Fruit fly (Drosophila melanogaster) whole organism, embryonic: Measurements from ENCODE around the gene CG15390.

Source experiments
- CG10462 ChIP-seq: fragments of 200-800 bp; sonication (Bioruptor generic); optimal IDR thresholded peaks from 2 replicates; lab custom pipeline; 2016; ENCODE audit warnings: missing biosample characterization, missing genetic modification characterization
- CG11093 ChIP-seq: fragments of 200-800 bp; sonication (Bioruptor generic); IDR thresholded peaks from 3 replicates; pipeline ENCODE4 v1.3.6; 2022; ENCODE audit warnings: missing biosample characterization, missing genetic modification characterization
- CG12299 ChIP-seq: fragments of 200-800 bp; sonication (Bioruptor generic); optimal IDR thresholded peaks from 2 replicates; lab custom pipeline; 2018; ENCODE audit warnings: missing biosample characterization, mild to moderate bottlenecking, missing genetic modification characterization
- CG15601 ChIP-seq: fragments of 200-800 bp; sonication (Bioruptor generic); optimal IDR thresholded peaks from 3 replicates; lab custom pipeline; 2019; ENCODE audit warnings: missing biosample characterization, mild to moderate bottlenecking, missing genetic modification characterization, moderate library complexity
- CG16815 ChIP-seq: fragments of 200-800 bp; sonication (Bioruptor generic); optimal IDR thresholded peaks from 3 replicates; lab custom pipeline; 2017; ENCODE audit warnings: missing biosample characterization, mild to moderate bottlenecking, missing genetic modification characterization
- CG17361 ChIP-seq: fragments of 200-800 bp; sonication (Bioruptor generic); IDR thresholded peaks from 3 replicates; pipeline ENCODE4 v1.3.6; 2022; ENCODE audit warnings: missing biosample characterization, missing genetic modification characterization
- CG3281 ChIP-seq: fragments of 200-800 bp; sonication (Bioruptor generic); optimal IDR thresholded peaks from 3 replicates; lab custom pipeline; 2017; ENCODE audit warnings: missing biosample characterization, mild to moderate bottlenecking, missing genetic modification characterization
- CG33213 ChIP-seq: fragments of 200-800 bp; sonication (Bioruptor generic); optimal IDR thresholded peaks from 3 replicates; lab custom pipeline; 2016; ENCODE audit warnings: missing biosample characterization, missing genetic modification characterization
- CG3995 ChIP-seq: fragments of 200-800 bp; sonication (Bioruptor generic); optimal IDR thresholded peaks from 3 replicates; lab custom pipeline; 2016; ENCODE audit warnings: missing biosample characterization, missing genetic modification characterization
- CG43689 ChIP-seq: fragments of 200-800 bp; sonication (Bioruptor generic); IDR thresholded peaks from 2 replicates; pipeline ENCODE4 v1.3.6; 2022; ENCODE audit warnings: missing biosample characterization, missing genetic modification characterization
- CG4617 ChIP-seq: fragments of 200-800 bp; sonication (Bioruptor generic); optimal IDR thresholded peaks from 3 replicates; lab custom pipeline; 2016; ENCODE audit warnings: missing biosample characterization, missing genetic modification characterization, borderline replicate concordance
- CG6689 ChIP-seq: fragments of 200-800 bp; sonication (Bioruptor generic); IDR thresholded peaks from 2 replicates; pipeline ENCODE4 v1.3.6; 2022; ENCODE audit warnings: missing biosample characterization, missing genetic modification characterization
- CG8089 ChIP-seq: fragments of 200-800 bp; sonication (Bioruptor generic); optimal IDR thresholded peaks from 3 replicates; lab custom pipeline; 2016; ENCODE audit warnings: missing biosample characterization, missing genetic modification characterization
- CG8924 ChIP-seq: fragments of 200-800 bp; optimal IDR thresholded peaks from 3 replicates; lab custom pipeline; 2019; ENCODE audit warnings: missing biosample characterization, mild to moderate bottlenecking, missing genetic modification characterization, moderate library complexity
- CkIIα-i1 ChIP-seq: fragments of 200-800 bp; sonication (Bioruptor generic); IDR thresholded peaks from 2 replicates; pipeline ENCODE4 v1.3.6; 2022; ENCODE audit warnings: missing biosample characterization, missing genetic modification characterization
- CoRest ChIP-seq: fragments of 200-800 bp; sonication (Bioruptor generic); optimal IDR thresholded peaks from 3 replicates; lab custom pipeline; 2018; ENCODE audit warnings: missing biosample characterization, mild to moderate bottlenecking, missing genetic modification characterization, moderate library complexity
- Dip3 ChIP-seq: fragments of 200-800 bp; sonication (Bioruptor generic); optimal IDR thresholded peaks from 3 replicates; lab custom pipeline; 2016; ENCODE audit warnings: missing biosample characterization, missing genetic modification characterization
- H2.0 ChIP-seq: fragments of 200-800 bp; sonication (Bioruptor generic); IDR thresholded peaks from 2 replicates; pipeline ENCODE4 v1.3.6; 2022; ENCODE audit warnings: missing biosample characterization, missing genetic modification characterization
- HHEX ChIP-seq: fragments of 200-800 bp; sonication (Bioruptor generic); optimal IDR thresholded peaks from 3 replicates; lab custom pipeline; 2017; ENCODE audit warnings: missing biosample characterization, mild to moderate bottlenecking, missing genetic modification characterization, missing genetic modification reagents
- HmgD ChIP-seq: fragments of 200-800 bp; sonication (Bioruptor generic); optimal IDR thresholded peaks from 3 replicates; lab custom pipeline; 2016; ENCODE audit warnings: missing biosample characterization, missing genetic modification characterization
- MESR4 ChIP-seq: fragments of 200-800 bp; sonication (Bioruptor generic); optimal IDR thresholded peaks from 2 replicates; lab custom pipeline; 2018; ENCODE audit warnings: missing biosample characterization, mild to moderate bottlenecking, missing genetic modification characterization, moderate library complexity
- Max ChIP-seq: fragments of 200-800 bp; sonication (Bioruptor generic); optimal IDR thresholded peaks from 2 replicates; lab custom pipeline; 2016; ENCODE audit warnings: missing biosample characterization, mild to moderate bottlenecking, missing genetic modification characterization
- Meics ChIP-seq: fragments of 200-800 bp; sonication (Bioruptor generic); optimal IDR thresholded peaks from 2 replicates; lab custom pipeline; 2017; ENCODE audit warnings: missing biosample characterization, mild to moderate bottlenecking, missing genetic modification characterization
- Mrtf ChIP-seq: fragments of 200-800 bp; sonication (Bioruptor generic); IDR thresholded peaks from 3 replicates; pipeline ENCODE4 v1.3.6; 2022; ENCODE audit warnings: missing biosample characterization, missing genetic modification characterization
- Tbp ChIP-seq: fragments of >200 bp; optimal IDR thresholded peaks from 2 replicates; lab custom pipeline; 2018; ENCODE audit warnings: missing biosample characterization, missing genetic modification characterization
- abd-A ChIP-seq: fragments of 200-800 bp; sonication (Bioruptor generic); optimal IDR thresholded peaks from 3 replicates; lab custom pipeline; 2019; ENCODE audit warnings: missing biosample characterization, mild to moderate bottlenecking, missing genetic modification characterization, moderate library complexity
- amos ChIP-seq: fragments of 200-800 bp; sonication (Bioruptor generic); IDR thresholded peaks from 2 replicates; pipeline ENCODE4 v1.3.6; 2022; ENCODE audit warnings: missing biosample characterization, missing genetic modification characterization; ENCODE audit not compliant: partially characterized antibody
- bab2 ChIP-seq: fragments of 200-800 bp; sonication (Bioruptor generic); optimal IDR thresholded peaks from 2 replicates; lab custom pipeline; 2016; ENCODE audit warnings: missing biosample characterization, missing genetic modification characterization
- bowl ChIP-seq: fragments of 200-800 bp; sonication (Bioruptor generic); IDR thresholded peaks from 2 replicates; pipeline ENCODE4 v1.3.6; 2022; ENCODE audit warnings: missing biosample characterization, missing genetic modification characterization
- cad ChIP-seq: fragments of >200 bp; optimal IDR thresholded peaks from 2 replicates; lab custom pipeline; 2017; ENCODE audit warnings: missing biosample characterization, missing genetic modification characterization
- chm ChIP-seq: fragments of 200-800 bp; sonication (Bioruptor generic); IDR thresholded peaks from 2 replicates; pipeline ENCODE4 v1.3.6; 2022; ENCODE audit warnings: missing biosample characterization, missing genetic modification characterization
- chn ChIP-seq: fragments of 200-800 bp; sonication (Bioruptor generic); optimal IDR thresholded peaks from 2 replicates; lab custom pipeline; 2016; ENCODE audit warnings: missing biosample characterization, missing genetic modification characterization
- da ChIP-seq: fragments of 200-800 bp; sonication (Bioruptor generic); optimal IDR thresholded peaks from 2 replicates; lab custom pipeline; 2016; ENCODE audit warnings: missing biosample characterization, missing genetic modification characterization
- fd96Cb ChIP-seq: fragments of 200-800 bp; sonication (Bioruptor generic); optimal IDR thresholded peaks from 2 replicates; lab custom pipeline; 2018; ENCODE audit warnings: missing biosample characterization, mild to moderate bottlenecking, missing genetic modification characterization, moderate library complexity
- ftz-f1 ChIP-seq: fragments of 200-800 bp; sonication (Bioruptor generic); optimal IDR thresholded peaks from 2 replicates; lab custom pipeline; 2016; ENCODE audit warnings: missing biosample characterization, missing genetic modification characterization
- grau ChIP-seq: fragments of 200-800 bp; optimal IDR thresholded peaks from 3 replicates; lab custom pipeline; 2019; ENCODE audit warnings: missing biosample characterization, mild to moderate bottlenecking, missing genetic modification characterization, moderate library complexity
- hb ChIP-seq: fragments of 200-800 bp; sonication (Bioruptor generic); IDR thresholded peaks from 3 replicates; pipeline ENCODE4 v1.3.6; 2022; ENCODE audit warnings: missing biosample characterization, missing genetic modification characterization; ENCODE audit not compliant: partially characterized antibody
- her ChIP-seq: fragments of 200-800 bp; sonication (Bioruptor generic); optimal IDR thresholded peaks from 2 replicates; lab custom pipeline; 2016; ENCODE audit warnings: missing biosample characterization, missing genetic modification characterization
- inv ChIP-seq: fragments of 200-800 bp; sonication (Bioruptor generic); IDR thresholded peaks from 2 replicates; pipeline ENCODE4 v1.3.6; 2022; ENCODE audit warnings: missing biosample characterization, missing genetic modification characterization; ENCODE audit not compliant: partially characterized antibody
- kay ChIP-seq: fragments of 200-800 bp; sonication (Bioruptor generic); optimal IDR thresholded peaks from 2 replicates; lab custom pipeline; 2016; ENCODE audit warnings: missing biosample characterization, missing genetic modification characterization
- knrl ChIP-seq: fragments of 200-800 bp; sonication (Bioruptor generic); IDR thresholded peaks from 3 replicates; pipeline ENCODE4 v1.3.6; 2022; ENCODE audit warnings: missing biosample characterization, missing genetic modification characterization; ENCODE audit not compliant: partially characterized antibody
- lbe ChIP-seq: fragments of 200-800 bp; sonication (Bioruptor generic); optimal IDR thresholded peaks from 2 replicates; lab custom pipeline; 2016; ENCODE audit warnings: missing biosample characterization, mild to moderate bottlenecking, missing genetic modification characterization
- lov ChIP-seq, 2 experiments: fragments of 200-800 bp in 1 of 2; fragments of >200 bp in 1 of 2; sonication (Bioruptor generic) in 1 of 2; IDR thresholded peaks in 1 of 2; optimal IDR thresholded peaks in 1 of 2; 2 replicates in 1 of 2; 3 replicates in 1 of 2; pipeline versions ENCODE4 v1.3.6 to Lab custom; 2017 to 2022; ENCODE audit warnings: missing biosample characterization in 1 of 2, missing genetic modification characterization in 1 of 2
- luna ChIP-seq: fragments of 200-800 bp; sonication (Bioruptor generic); optimal IDR thresholded peaks from 2 replicates; lab custom pipeline; 2016; ENCODE audit warnings: missing biosample characterization, missing genetic modification characterization
- nmo ChIP-seq: fragments of 200-800 bp; sonication (Bioruptor generic); optimal IDR thresholded peaks from 2 replicates; lab custom pipeline; 2018; ENCODE audit warnings: missing biosample characterization, mild to moderate bottlenecking, missing genetic modification characterization, moderate library complexity
- odd ChIP-seq: fragments of 200-800 bp; sonication (Bioruptor generic); optimal IDR thresholded peaks from 2 replicates; lab custom pipeline; 2017; ENCODE audit warnings: missing biosample characterization, mild to moderate bottlenecking, missing genetic modification characterization
- pnt ChIP-seq: fragments of 200-800 bp; sonication (Bioruptor generic); optimal IDR thresholded peaks from 3 replicates; lab custom pipeline; 2016; ENCODE audit warnings: missing biosample characterization, missing genetic modification characterization
- sim ChIP-seq: fragments of 200-800 bp; sonication (Bioruptor generic); IDR thresholded peaks from 2 replicates; pipeline ENCODE4 v1.3.6; 2022; ENCODE audit warnings: missing biosample characterization, missing genetic modification characterization
- sr ChIP-seq: fragments of 200-800 bp; sonication (Bioruptor generic); IDR thresholded peaks from 3 replicates; pipeline ENCODE4 v1.3.6; 2022; ENCODE audit warnings: missing biosample characterization, missing genetic modification characterization
- stc ChIP-seq: fragments of 200-800 bp; sonication (Bioruptor generic); IDR thresholded peaks from 2 replicates; pipeline ENCODE4 v1.3.6; 2022; ENCODE audit warnings: missing biosample characterization, missing genetic modification characterization
- stwl ChIP-seq: fragments of 200-800 bp; sonication (Bioruptor generic); optimal IDR thresholded peaks from 3 replicates; lab custom pipeline; 2018; ENCODE audit warnings: missing biosample characterization, mild to moderate bottlenecking, missing genetic modification characterization, moderate library complexity
- zfh1 ChIP-seq: fragments of 200-800 bp; sonication (Bioruptor generic); IDR thresholded peaks from 3 replicates; pipeline ENCODE4 v1.3.6; 2022; ENCODE audit warnings: missing biosample characterization, missing genetic modification characterization

The CG15390 gene

DNA sequence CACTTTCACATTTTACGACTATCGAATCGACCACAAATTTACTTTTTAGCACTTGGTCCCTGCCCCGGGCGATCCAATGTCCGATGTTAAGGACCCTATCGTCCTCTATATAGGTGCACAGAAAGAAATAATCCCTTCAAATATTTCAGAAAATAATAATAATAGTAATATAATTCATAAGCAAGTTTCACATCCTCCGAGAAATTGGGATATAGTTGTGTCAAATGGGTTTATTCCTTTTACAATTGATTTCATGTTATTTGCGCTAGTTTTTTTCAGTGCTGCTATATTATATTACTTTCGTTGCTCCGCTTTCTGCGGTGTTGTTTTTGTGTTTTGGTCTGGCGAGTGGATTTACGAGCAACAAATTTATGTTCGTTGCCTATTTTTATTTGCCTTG is 26.0 kb upstream of the CG15390 start (continued):
- TF ChIP-seq odd (GFP tag; lab: Kevin White, UChicago) = no peak
- TF ChIP-seq CG43689 (GFP tag; lab: Robert Waterston, UW) = no peak
- TF ChIP-seq CG17361 = no peak
- TF ChIP-seq abd-A (tag; lab: Kevin White, UChicago) = peak; percentile 75
- no peak for TF ChIP-seq kay (GFP tag; lab: Kevin White, UChicago)
- no peak for TF ChIP-seq hb (GFP tag; lab: Robert Waterston, UW)
- TF ChIP-seq stc (GFP tag; lab: Robert Waterston, UW) = no peak
- TF ChIP-seq CG6689 = no peak
- TF ChIP-seq CG16815 (GFP tag; lab: Kevin White, UChicago) = no peak
- TF ChIP-seq sim = no peak
- no peak for TF ChIP-seq Max (GFP tag; lab: Kevin White, UChicago)
- TF ChIP-seq ftz-f1 = no peak
- TF ChIP-seq CG12299 = no peak
- no peak for TF ChIP-seq MESR4 (GFP tag; lab: Kevin White, UChicago)
- no peak for TF ChIP-seq HmgD (GFP tag; lab: Kevin White, UChicago)
- no peak for TF ChIP-seq pnt (GFP tag; lab: Kevin White, UChicago)
- no peak for TF ChIP-seq inv
- no peak for TF ChIP-seq Dip3
- no peak for TF ChIP-seq zfh1
- TF ChIP-seq CG15601 (tag; lab: Kevin White, UChicago) = no peak
- TF ChIP-seq CkIIα-i1 = no peak
- TF ChIP-seq chn (GFP tag; lab: Kevin White, UChicago) = no peak
- TF ChIP-seq her (GFP tag; lab: Kevin White, UChicago) = no peak
- TF ChIP-seq CG8089 = no peak
- no peak for TF ChIP-seq amos (GFP tag; lab: Robert Waterston, UW)
- TF ChIP-seq cad (GFP tag; lab: Kevin White, UChicago) = no peak
- no peak for TF ChIP-seq CG3995
- TF ChIP-seq stwl (tag; lab: Kevin White, UChicago) = no peak
- 0 out of 2 replicates have a peak, but pooled peaks have one; percentile 13 for TF ChIP-seq H2.0 (GFP tag; lab: Robert Waterston, UW)
- no peak for TF ChIP-seq lov (optimal IDR thresholded peaks at IDR 0.05; lab: Kevin White, UChicago)
- TF ChIP-seq lov (GFP tag; IDR thresholded peaks at IDR 0.05; lab: Robert Waterston, UW) = no peak
- TF ChIP-seq fd96Cb (tag; lab: Kevin White, UChicago) = no peak
- no peak for TF ChIP-seq Tbp (GFP tag; lab: Kevin White, UChicago)
- TF ChIP-seq da = no peak
- TF ChIP-seq CG4617 = no peak
- TF ChIP-seq CG3281 = peak; percentile 57
- TF ChIP-seq knrl (GFP tag; lab: Robert Waterston, UW) = no peak
- TF ChIP-seq bowl (GFP tag; lab: Robert Waterston, UW) = no peak
- no peak for TF ChIP-seq lbe (GFP tag; lab: Kevin White, UChicago)
- TF ChIP-seq luna = no peak
- TF ChIP-seq Mrtf (GFP tag; lab: Robert Waterston, UW) = no peak
- no peak for TF ChIP-seq chm
- TF ChIP-seq Meics (GFP tag; lab: Kevin White, UChicago) = peak; percentile 62
- TF ChIP-seq nmo (GFP tag; lab: Kevin White, UChicago) = peak; percentile 24
- TF ChIP-seq bab2 (GFP tag; lab: Kevin White, UChicago) = no peak
- no peak for TF ChIP-seq CG33213 (GFP tag; lab: Kevin White, UChicago)
- TF ChIP-seq grau (tag; lab: Kevin White, UChicago) = no peak
- TF ChIP-seq CG11093 (GFP tag; lab: Robert Waterston, UW) = no peak
- peak; percentile 43 for TF ChIP-seq HHEX (GFP tag; lab: Kevin White, UChicago)
- no peak for TF ChIP-seq CG10462 (GFP tag; lab: Kevin White, UChicago)
- TF ChIP-seq sr = no peak
- peak; percentile 52 for TF ChIP-seq CoRest (tag; lab: Kevin White, UChicago)
- TF ChIP-seq CG8924 (tag; lab: Kevin White, UChicago) = peak; percentile 38
